Fruit fly (Drosophila melanogaster): ENCODE measurements around the gene CG12723.
A peak's percentile ranks its signal among the peaks of the same experiment; 100 is the strongest.

CG12723 gene

dm6 chrX:13159481-13159880, 32.2 kb downstream of the CG12723 start, which contains the start of the genes Bap60 and CG12096 (continued):
- TF ChIP-seq pdm3 (GFP tag; optimal IDR thresholded peaks at IDR 0.05) (peak; percentile 78), spab (GFP tag; optimal IDR thresholded peaks at IDR 0.05) (no peak), Blimp-1 (GFP tag; optimal IDR thresholded peaks at IDR 0.05) (no peak), salr (GFP tag; optimal IDR thresholded peaks at IDR 0.05) (peak in 1 of 2 experiments; percentile 43), Sox102F (GFP tag; optimal IDR thresholded peaks at IDR 0.05) (no peak), CG10669 (GFP tag; optimal IDR thresholded peaks at IDR 0.05) (no peak), topi (GFP tag; optimal IDR thresholded peaks at IDR 0.05) (peak; percentile 78)

- no peak for TF ChIP-seq CG6163 (GFP tag; IDR thresholded peaks at IDR 0.05)
- TF ChIP-seq CG7368 (GFP tag; optimal IDR thresholded peaks at IDR 0.05): no peak
- peak; percentile 6 for TF ChIP-seq Eip78C (GFP tag)
- peak; percentile 77 for TF ChIP-seq CG1621 (tag; optimal IDR thresholded peaks at IDR 0.05)
These were observed 36.9 kb downstream of the CG12723 start, which contains the start of the genes CG4318 and CG4332 for dm6 chrX:13154783-13155182. Gene CG4318, minus strand, starts transcription at chrX:13154924. Gene CG4332, plus strand, starts transcription at chrX:13155038.

- TF ChIP-seq Lpt (GFP tag; optimal IDR thresholded peaks at IDR 0.05) (peak; percentile 19), eg (GFP tag; IDR thresholded peaks at IDR 0.05) (peak; percentile 62), CG10669 (GFP tag; optimal IDR thresholded peaks at IDR 0.05) (no peak), cyc (GFP tag; optimal IDR thresholded peaks at IDR 0.05) (no peak), ss (GFP tag; optimal IDR thresholded peaks at IDR 0.05) (peak in 1 of 2 experiments; percentile 56), CG6276 (GFP tag; optimal IDR thresholded peaks at IDR 0.05) (peak; percentile 38)
These were observed 42.6 kb downstream of the CG12723 start for dm6 chrX:13149083-13149482.

dm6 chrX:13145858-13146257, 45.8 kb downstream of the CG12723 start:
- TF ChIP-seq CG8632 (GFP tag; optimal IDR thresholded peaks at IDR 0.05) (no peak), Sox102F (GFP tag; optimal IDR thresholded peaks at IDR 0.05) (no peak), Eip75B (GFP tag; optimal IDR thresholded peaks at IDR 0.05) (no peak), Blimp-1 (GFP tag; optimal IDR thresholded peaks at IDR 0.05) (peak; percentile 74), CG6854 (GFP tag; optimal IDR thresholded peaks at IDR 0.05) (no peak), CG32006 (GFP tag; optimal IDR thresholded peaks at IDR 0.05) (no peak), fkh (GFP tag; optimal IDR thresholded peaks at IDR 0.05) (no peak), CG1621 (tag; optimal IDR thresholded peaks at IDR 0.05) (no peak), Hr38 (GFP tag; optimal IDR thresholded peaks at IDR 0.05) (no peak)

dm6 chrX:13143100-13143499, 48.6 kb downstream of the CG12723 start:
- TF ChIP-seq CG8119 (GFP tag; IDR thresholded peaks at IDR 0.05): peak; percentile 91
- peak; percentile 71 for TF ChIP-seq esn (GFP tag; optimal IDR thresholded peaks at IDR 0.05)
- TF ChIP-seq Ets21C (GFP tag; optimal IDR thresholded peaks at IDR 0.05): no peak
- peak; percentile 82 for TF ChIP-seq OdsH (GFP tag; optimal IDR thresholded peaks at IDR 0.05)
- peak; percentile 73 for TF ChIP-seq CG8632 (GFP tag; optimal IDR thresholded peaks at IDR 0.05)
- no peak for TF ChIP-seq Hr38 (GFP tag; optimal IDR thresholded peaks at IDR 0.05)
- peak; percentile 26 for TF ChIP-seq CG11902 (GFP tag; optimal IDR thresholded peaks at IDR 0.05)
- peak; percentile 45 for TF ChIP-seq Sox14 (GFP tag; optimal IDR thresholded peaks at IDR 0.05)
- TF ChIP-seq CG4318 (GFP tag; optimal IDR thresholded peaks at IDR 0.05): peak; percentile 91
- TF ChIP-seq Lpt (GFP tag; optimal IDR thresholded peaks at IDR 0.05): peak; percentile 78
- peak; percentile 72 for TF ChIP-seq CG10669 (GFP tag; optimal IDR thresholded peaks at IDR 0.05)
- peak; percentile 55 for TF ChIP-seq lz (GFP tag; optimal IDR thresholded peaks at IDR 0.05)
- peak; percentile 73 for TF ChIP-seq CG7368 (GFP tag; optimal IDR thresholded peaks at IDR 0.05)
- TF ChIP-seq CG3919 (GFP tag; optimal IDR thresholded peaks at IDR 0.05): peak; percentile 82
- TF ChIP-seq Eip75B (GFP tag; optimal IDR thresholded peaks at IDR 0.05): peak; percentile 71
- TF ChIP-seq cyc (GFP tag; optimal IDR thresholded peaks at IDR 0.05): peak; percentile 37
- TF ChIP-seq CG16779 (tag; optimal IDR thresholded peaks at IDR 0.05): peak; percentile 60
- TF ChIP-seq svp (GFP tag): peak; percentile 81
- TF ChIP-seq vri (GFP tag; optimal IDR thresholded peaks at IDR 0.05): peak; percentile 17
- peak; percentile 73 for TF ChIP-seq CG34406 (GFP tag; optimal IDR thresholded peaks at IDR 0.05)
- TF ChIP-seq Blimp-1 (GFP tag; optimal IDR thresholded peaks at IDR 0.05): peak; percentile 16
- TF ChIP-seq fkh (GFP tag; optimal IDR thresholded peaks at IDR 0.05): no peak
- TF ChIP-seq Ets96B (tag; optimal IDR thresholded peaks at IDR 0.05): peak; percentile 46
- TF ChIP-seq CG11762 (GFP tag; optimal IDR thresholded peaks at IDR 0.05; ENCODE audit: insufficient read depth): peak; percentile 73
- TF ChIP-seq salr (GFP tag; optimal IDR thresholded peaks at IDR 0.05): peak; percentile 37 to 61
- peak; percentile 64 for TF ChIP-seq Smox (GFP tag; optimal IDR thresholded peaks at IDR 0.05)
- TF ChIP-seq CG1621 (tag; optimal IDR thresholded peaks at IDR 0.05): peak; percentile 61
- peak; percentile 87 for TF ChIP-seq CG6276 (GFP tag; optimal IDR thresholded peaks at IDR 0.05)
- peak; percentile 59 for TF ChIP-seq spab (GFP tag; optimal IDR thresholded peaks at IDR 0.05)
- TF ChIP-seq CG9139 (GFP tag; optimal IDR thresholded peaks at IDR 0.05): peak; percentile 58
- peak; percentile 30 for TF ChIP-seq Sox15 (GFP tag; optimal IDR thresholded peaks at IDR 0.05)
- peak; percentile 89 for TF ChIP-seq CG32006 (GFP tag; optimal IDR thresholded peaks at IDR 0.05)
- TF ChIP-seq CG6808 (GFP tag; optimal IDR thresholded peaks at IDR 0.05): peak; percentile 69

Data from whole organism, prepupa.